Fruit fly (Drosophila melanogaster): ENCODE data around the gene kuk.

kuk gene

dm6 chr3R:17079859-17080255, at the start of gene kuk, which contains the start of gene Keap1 (continued):
- TF ChIP-seq Fer2 (tag; optimal IDR thresholded peaks at IDR 0.05) (peak; percentile 46), YL-1 (GFP tag; optimal IDR thresholded peaks at IDR 0.05) (no peak), Adf1 (GFP tag; IDR thresholded peaks at IDR 0.05) (no peak), her (GFP tag; optimal IDR thresholded peaks at IDR 0.05) (peak; percentile 29), Lpt (GFP tag; optimal IDR thresholded peaks at IDR 0.05) (no peak), CG13123 (GFP tag; optimal IDR thresholded peaks at IDR 0.05) (peak; percentile 66), CG32532 (GFP tag; IDR thresholded peaks at IDR 0.05) (peak; percentile 35; the same call in 1 of the 2 replicates), sna (GFP tag; IDR thresholded peaks at IDR 0.05; ENCODE audit: partially characterized antibody) (peak; percentile 72), hth (optimal IDR thresholded peaks at IDR 0.05) (no peak), bab2 (GFP tag; optimal IDR thresholded peaks at IDR 0.05) (peak; percentile 57), gce (GFP tag; IDR thresholded peaks at IDR 0.05) (no peak), CG18764 (GFP tag; optimal IDR thresholded peaks at IDR 0.05) (peak; percentile 44), CG10431 (GFP tag; optimal IDR thresholded peaks at IDR 0.05) (peak; percentile 70), prd (optimal IDR thresholded peaks at IDR 0.05) (no peak), prd (GFP tag; IDR thresholded peaks at IDR 0.05) (peak; percentile 51; the same call in 1 of the 3 replicates), CG14710 (tag; optimal IDR thresholded peaks at IDR 0.05) (peak; percentile 82), Nf-YA (GFP tag; IDR thresholded peaks at IDR 0.05) (no peak), tap (tag; optimal IDR thresholded peaks at IDR 0.05) (no peak), CG12391 (tag; optimal IDR thresholded peaks at IDR 0.05) (peak; percentile 79), CG10543 (GFP tag; optimal IDR thresholded peaks at IDR 0.05) (peak; percentile 37), Myb (GFP tag; optimal IDR thresholded peaks at IDR 0.05) (peak; percentile 92), CG16863 (GFP tag; optimal IDR thresholded peaks at IDR 0.05) (peak; percentile 23), sr (GFP tag; IDR thresholded peaks at IDR 0.05) (no peak), crol (GFP tag; IDR thresholded peaks at IDR 0.05) (no peak), Aef1 (GFP tag; IDR thresholded peaks at IDR 0.05) (no peak), HmgD (GFP tag; optimal IDR thresholded peaks at IDR 0.05) (no peak), CHES-1-like (GFP tag; optimal IDR thresholded peaks at IDR 0.05) (peak; percentile 82), CG4730 (GFP tag; IDR thresholded peaks at IDR 0.05) (no peak), peb (GFP tag; IDR thresholded peaks at IDR 0.05) (no peak), insv (GFP tag; optimal IDR thresholded peaks at IDR 0.05) (peak in 1 of 2 experiments; percentile 57), tgo (GFP tag; IDR thresholded peaks at IDR 0.05) (no peak), Dip3 (GFP tag; optimal IDR thresholded peaks at IDR 0.05) (peak; percentile 63), CG2678 (tag; optimal IDR thresholded peaks at IDR 0.05) (peak; percentile 12), CG7963 (GFP tag; IDR thresholded peaks at IDR 0.05; ENCODE audit: partially characterized antibody) (no peak), CG7786 (GFP tag; optimal IDR thresholded peaks at IDR 0.05) (peak; percentile 51), ham (GFP tag; IDR thresholded peaks at IDR 0.05) (no peak), sisA (GFP tag; IDR thresholded peaks at IDR 0.05) (peak; percentile 56), CG42726 (GFP tag; IDR thresholded peaks at IDR 0.05; ENCODE audit: partially characterized antibody) (peak; percentile 84), CG2712 (tag; optimal IDR thresholded peaks at IDR 0.05) (peak; percentile 62), CG13296 (GFP tag; optimal IDR thresholded peaks at IDR 0.05) (no peak), Atf6 (GFP tag; IDR thresholded peaks at IDR 0.05) (no peak), chn (GFP tag; optimal IDR thresholded peaks at IDR 0.05) (peak; percentile 50), CG1024 (GFP tag; IDR thresholded peaks at IDR 0.05) (0 out of 2 replicates have a peak, but pooled peaks have one; percentile 26), rib (GFP tag; IDR thresholded peaks at IDR 0.05) (0 out of 2 replicates have a peak, but pooled peaks have one; percentile 17), chif (GFP tag; optimal IDR thresholded peaks at IDR 0.05) (peak; percentile 44 to 65), dmrt99B (tag; optimal IDR thresholded peaks at IDR 0.05) (no peak), Gug (GFP tag; IDR thresholded peaks at IDR 0.05) (no peak; the same call in 2 of the 4 replicates), scrt (GFP tag; optimal IDR thresholded peaks at IDR 0.05) (peak; percentile 35), Hmx (GFP tag; optimal IDR thresholded peaks at IDR 0.05) (no peak), crc (GFP tag; optimal IDR thresholded peaks at IDR 0.05) (no peak), Opbp (GFP tag; IDR thresholded peaks at IDR 0.05; ENCODE audit: partially characterized antibody) (peak; percentile 71), CG2129 (GFP tag; IDR thresholded peaks at IDR 0.05; ENCODE audit: partially characterized antibody) (peak; percentile 66)

All from whole organism, embryonic.